Fruit fly (Drosophila melanogaster) whole organism: ENCODE measurements around the gene eIF1A.

Experiments used
- CG8478 ChIP-seq: fragments of >200 bp; optimal IDR thresholded peaks from 2 replicates; lab custom pipeline; 2018; ENCODE audit warnings: inconsistent platforms
- Dll ChIP-seq: fragments of >200 bp; optimal IDR thresholded peaks from 2 replicates; lab custom pipeline; 2017
- EcR ChIP-seq, 2 experiments: fragments of >200 bp; optimal IDR thresholded peaks; 2 replicates each; lab custom pipeline; 2017; ENCODE audit warnings: missing biosample characterization in 2 of 2, missing genetic modification characterization in 2 of 2, missing genetic modification reagents in 2 of 2
- pan ChIP-seq: fragments of >200 bp; optimal IDR thresholded peaks from 2 replicates; lab custom pipeline; 2017
- psq ChIP-seq: fragments of >200 bp; optimal IDR thresholded peaks from 2 replicates; lab custom pipeline; 2017
- usp ChIP-seq: fragments of >200 bp; optimal IDR thresholded peaks from 2 replicates; lab custom pipeline; 2017; ENCODE audit warnings: missing biosample characterization, missing genetic modification characterization, mixed read lengths

Gene eIF1A

DNA sequence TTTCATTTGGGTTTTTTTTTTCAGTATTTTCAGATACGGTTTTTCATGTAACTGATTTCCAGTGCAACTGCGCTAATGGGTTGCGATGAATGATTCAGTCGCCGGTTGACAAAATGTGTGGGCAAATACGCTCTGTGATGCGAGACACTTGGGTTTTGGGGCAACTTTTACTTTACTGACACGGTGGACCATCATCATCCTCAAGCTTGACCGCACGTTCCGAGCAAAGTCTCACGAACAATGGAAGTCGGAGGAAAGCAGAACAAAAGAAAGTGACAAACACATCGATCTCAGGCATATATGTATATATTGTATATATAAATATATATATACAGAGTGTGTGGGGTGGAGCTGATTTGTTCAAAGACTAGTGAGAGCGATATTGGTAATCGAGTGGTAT lies 20.0 kb downstream of the eIF1A start:
- TF ChIP-seq pan (no peak), usp (GFP tag; lab: Kevin White, UChicago) (no peak), CG8478 (lab: Kevin White, UChicago) (no peak)

DNA sequence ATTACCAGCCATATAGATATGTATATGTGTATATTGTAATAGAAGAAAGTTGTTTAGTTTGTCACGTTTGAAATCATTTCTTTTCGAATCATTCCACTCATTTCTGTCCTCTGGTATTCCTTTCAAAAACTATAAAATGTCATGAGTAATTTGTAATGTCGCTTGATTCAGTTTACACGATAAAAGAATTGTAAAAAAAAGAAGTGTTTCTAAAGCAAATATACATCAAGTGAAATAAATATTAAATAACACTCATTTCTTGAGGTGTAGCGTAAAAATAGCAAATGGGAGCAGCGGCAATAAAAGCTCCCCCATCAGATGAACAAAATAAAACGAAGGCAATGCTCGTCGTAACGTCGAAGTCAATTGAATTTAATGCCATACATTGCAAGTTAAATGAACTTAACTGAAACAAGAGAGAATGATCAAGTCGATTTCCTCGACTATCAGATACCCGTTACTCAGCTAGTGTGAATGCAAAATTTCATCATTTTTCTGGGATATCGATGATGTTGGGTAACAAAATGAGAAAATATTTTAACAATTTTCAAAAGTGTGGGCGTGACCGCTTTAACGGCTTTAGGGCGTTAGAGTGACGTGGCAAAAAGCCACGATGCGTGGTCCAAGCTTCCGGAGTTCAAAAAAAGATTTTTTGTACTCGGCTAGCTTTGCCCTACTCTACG lies 20.9 kb downstream of the eIF1A start:
- no peak for TF ChIP-seq psq (lab: Kevin White, UChicago)
- no peak for TF ChIP-seq CG8478 (lab: Kevin White, UChicago)
- no peak for TF ChIP-seq usp (GFP tag; lab: Kevin White, UChicago)
- TF ChIP-seq pan = no peak
- TF ChIP-seq EcR (GFP tag; optimal IDR thresholded peaks at IDR 0.05; lab: Kevin White, UChicago) = no peak

dm6 chr3R:18296084-18296483 lies 21.6 kb downstream of the eIF1A start:
- TF ChIP-seq pan (no peak), EcR (GFP tag; optimal IDR thresholded peaks at IDR 0.05; lab: Kevin White, UChicago) (no peak), Dll (no peak), CG8478 (lab: Kevin White, UChicago) (no peak), psq (lab: Kevin White, UChicago) (no peak), usp (GFP tag; lab: Kevin White, UChicago) (no peak)

dm6 chr3R:18296737-18297136 lies 22.3 kb downstream of the eIF1A start:
- TF ChIP-seq pan (no peak), CG8478 (lab: Kevin White, UChicago) (no peak), EcR (GFP tag; optimal IDR thresholded peaks at IDR 0.05; lab: Kevin White, UChicago) (no peak), Dll (no peak), usp (GFP tag; lab: Kevin White, UChicago) (no peak), psq (lab: Kevin White, UChicago) (no peak)

DNA sequence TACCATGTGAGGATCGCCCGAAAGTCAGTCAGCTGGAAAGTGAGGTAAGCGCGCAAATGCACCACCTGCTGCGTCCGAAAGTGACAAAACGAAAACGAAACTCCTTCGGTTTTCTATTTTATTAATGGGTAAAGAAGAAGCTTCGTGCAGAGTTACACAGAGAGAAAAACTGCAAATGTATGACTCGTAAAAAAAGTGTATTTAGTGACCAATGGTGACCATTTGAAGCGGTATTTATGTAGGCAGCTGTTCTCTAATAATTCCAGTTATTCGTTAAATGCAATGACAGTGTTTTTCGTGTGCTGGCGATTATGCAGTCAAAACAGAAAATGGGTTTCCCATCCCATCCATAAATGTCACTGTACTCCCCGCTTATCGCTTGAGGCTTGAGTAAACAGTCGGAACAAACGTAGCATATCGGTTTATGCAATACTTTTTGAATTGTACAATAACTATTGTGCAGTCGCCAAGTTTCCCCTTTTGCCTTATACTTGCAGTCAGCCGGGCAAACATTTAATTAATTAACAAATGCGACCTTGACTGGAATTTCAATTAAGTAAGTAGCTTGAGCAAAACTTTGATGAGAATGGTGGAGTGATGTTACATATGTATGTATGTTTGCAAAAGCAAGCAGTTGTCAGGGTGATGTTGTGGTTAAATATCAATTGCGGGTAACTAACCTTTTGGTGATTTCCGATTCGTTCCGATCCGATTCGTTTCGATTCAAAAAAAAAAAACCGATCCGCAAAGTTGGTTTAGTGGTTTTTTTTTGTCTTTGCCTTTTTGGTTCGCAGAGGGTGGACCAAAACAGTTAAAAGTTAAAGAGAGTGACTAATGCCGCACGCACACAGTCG lies 23.2 kb downstream of the eIF1A start:
- TF ChIP-seq Dll (no peak), usp (GFP tag; lab: Kevin White, UChicago) (no peak), psq (lab: Kevin White, UChicago) (no peak), CG8478 (lab: Kevin White, UChicago) (no peak), pan (no peak), EcR (GFP tag; optimal IDR thresholded peaks at IDR 0.05; lab: Kevin White, UChicago) (no peak)

- TF ChIP-seq usp (GFP tag; lab: Kevin White, UChicago) = no peak
- TF ChIP-seq EcR (GFP tag; optimal IDR thresholded peaks at IDR 0.05; lab: Kevin White, UChicago) = no peak
- no peak for TF ChIP-seq psq (lab: Kevin White, UChicago)
- no peak for TF ChIP-seq CG8478 (lab: Kevin White, UChicago)
- no peak for TF ChIP-seq pan
- TF ChIP-seq Dll = no peak
These were observed 23.9 kb downstream of the eIF1A start for dm6 chr3R:18298298-18298899.

- TF ChIP-seq usp (GFP tag; lab: Kevin White, UChicago) (no peak), psq (lab: Kevin White, UChicago) (no peak), Dll (no peak), pan (no peak), CG8478 (lab: Kevin White, UChicago) (no peak), EcR (GFP tag; optimal IDR thresholded peaks at IDR 0.05; lab: Kevin White, UChicago) (no peak)
These were observed 24.4 kb downstream of the eIF1A start, which contains the start of gene Dlc90F for dm6 chr3R:18298900-18299321. Gene Dlc90F, plus strand, starts transcription at chr3R:18299229.

- no peak for TF ChIP-seq Dll
- TF ChIP-seq pan = no peak
- TF ChIP-seq EcR (GFP tag; optimal IDR thresholded peaks at IDR 0.05; lab: Kevin White, UChicago) = no peak
- TF ChIP-seq usp (GFP tag; lab: Kevin White, UChicago) = no peak
These were observed 27.1 kb downstream of the eIF1A start, which contains the start of gene Polr1E for dm6 chr3R:18301569-18301968. Gene Polr1E, minus strand, starts transcription at chr3R:18301728.

- TF ChIP-seq CG8478 (lab: Kevin White, UChicago) (no peak), pan (no peak)
These were observed 28.3 kb downstream of the eIF1A start, which contains the start of gene CG7126 for dm6 chr3R:18302749-18303148. Gene CG7126, minus strand, starts transcription at chr3R:18302849.

dm6 chr3R:18309910-18310309 lies 35.4 kb downstream of the eIF1A start:
- TF ChIP-seq Dll = no peak
- no peak for TF ChIP-seq CG8478 (lab: Kevin White, UChicago)
- TF ChIP-seq psq (lab: Kevin White, UChicago) = no peak
- TF ChIP-seq usp (GFP tag; lab: Kevin White, UChicago) = no peak
- no peak for TF ChIP-seq EcR (GFP tag; optimal IDR thresholded peaks at IDR 0.05; lab: Kevin White, UChicago)
- no peak for TF ChIP-seq pan

DNA sequence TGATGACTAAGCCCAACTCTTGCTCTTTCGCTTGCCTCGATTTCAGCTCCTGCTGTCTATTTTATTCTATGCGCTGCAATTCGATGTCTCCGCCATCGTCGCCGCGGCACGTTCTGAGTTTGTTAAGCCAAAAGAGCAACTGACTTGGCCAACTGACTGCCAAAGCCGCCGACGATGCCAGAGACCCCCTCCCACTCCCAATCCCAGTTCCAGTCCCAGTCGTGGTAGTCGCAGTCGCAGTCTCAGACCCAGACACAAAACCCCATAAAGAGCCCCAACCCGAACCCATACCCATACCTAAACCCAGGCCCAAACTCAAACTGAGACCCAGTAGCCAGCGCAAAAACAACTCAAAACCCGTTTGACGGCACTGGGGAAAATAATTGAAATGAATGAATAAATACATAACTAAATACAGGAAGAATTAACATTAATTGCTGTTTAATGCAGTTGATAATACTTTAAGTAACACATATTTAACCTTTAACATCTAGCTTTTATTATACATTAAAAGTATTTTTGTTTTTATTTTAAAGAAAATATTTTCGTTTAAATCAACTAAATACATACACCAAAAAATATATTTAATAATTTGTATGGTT lies 36.4 kb downstream of the eIF1A start:
- no peak for TF ChIP-seq psq (lab: Kevin White, UChicago)
- TF ChIP-seq usp (GFP tag; lab: Kevin White, UChicago) = no peak
- no peak for TF ChIP-seq Dll
